Worm (Caenorhabditis elegans): ENCODE data around the gene sre-18.

The sre-18 gene

ce11 chrIV:12274365-12274764, 44.8 kb upstream of the sre-18 start:
- TF ChIP-seq C06A6.2 (GFP tag; conservative IDR thresholded peaks at IDR 0.05) = no peak
- TF ChIP-seq nhr-27 (tag; optimal IDR thresholded peaks at IDR 0.05) = no peak

- TF ChIP-seq let-607 (tag; optimal IDR thresholded peaks at IDR 0.05) = no peak
- TF ChIP-seq K11D2.4 (GFP tag; IDR thresholded peaks at IDR 0.05) = no peak
- TF ChIP-seq nfyb-1 (GFP tag; IDR thresholded peaks at IDR 0.05) = no peak
- TF ChIP-seq unc-130 (GFP tag; optimal IDR thresholded peaks at IDR 0.05) = no peak
- no peak for TF ChIP-seq Y53F4B.3 (GFP tag; IDR thresholded peaks at IDR 0.05)
Observed at ce11 chrIV:12270392-12270791, 40.8 kb upstream of the sre-18 start, which contains the start of gene C42C1.3. Gene C42C1.3 (minus strand): TSS chrIV:12270492.

- no peak for TF ChIP-seq egl-44 (GFP tag; IDR thresholded peaks at IDR 0.05)
- TF ChIP-seq lin-35 (GFP tag; optimal IDR thresholded peaks at IDR 0.05) = peak in 1 of 3 experiments; percentile 46
- no peak for TF ChIP-seq somi-1 (GFP tag; optimal IDR thresholded peaks at IDR 0.05)
- no peak for TF ChIP-seq ztf-25 (GFP tag; IDR thresholded peaks at IDR 0.05)
- TF ChIP-seq B0035.1 (tag; optimal IDR thresholded peaks at IDR 0.05) = no peak
- TF ChIP-seq Y53G8AR.9 (GFP tag; conservative IDR thresholded peaks at IDR 0.05) = no peak
- TF ChIP-seq pha-4 (tag; optimal IDR thresholded peaks at IDR 0.05) = no peak
- TF ChIP-seq lsy-27 (tag; optimal IDR thresholded peaks at IDR 0.05; ENCODE audit: borderline replicate concordance, insufficient read depth) = no peak
- TF ChIP-seq efl-1 (GFP tag; optimal IDR thresholded peaks at IDR 0.05) = peak; percentile 39
- TF ChIP-seq ztf-28 (GFP tag; IDR thresholded peaks at IDR 0.05) = no peak
- TF ChIP-seq ccch-3 (GFP tag; optimal IDR thresholded peaks at IDR 0.05) = no peak
- TF ChIP-seq zfh-2 (GFP tag; conservative IDR thresholded peaks at IDR 0.05) = no peak
- no peak for TF ChIP-seq ztf-3 (GFP tag; optimal IDR thresholded peaks at IDR 0.05)
- no peak for TF ChIP-seq akir-1 (GFP tag; optimal IDR thresholded peaks at IDR 0.05)
- no peak for TF ChIP-seq rec-8 (tag; optimal IDR thresholded peaks at IDR 0.05)
- peak; percentile 8 for TF ChIP-seq F49E8.2 (tag; optimal IDR thresholded peaks at IDR 0.05; ENCODE audit: insufficient read depth)
- no peak for TF ChIP-seq egrh-3 (GFP tag; IDR thresholded peaks at IDR 0.05)
- no peak for TF ChIP-seq ceh-100 (GFP tag; IDR thresholded peaks at IDR 0.05)
- TF ChIP-seq C06A6.2 (GFP tag; conservative IDR thresholded peaks at IDR 0.05) = no peak
- TF ChIP-seq ztf-22 (GFP tag; optimal IDR thresholded peaks at IDR 0.05) = no peak
- no peak for TF ChIP-seq bed-1 (GFP tag; IDR thresholded peaks at IDR 0.05)
- TF ChIP-seq dpl-1 (GFP tag; optimal IDR thresholded peaks at IDR 0.05) = no peak
- no peak for TF ChIP-seq ZK185.1 (tag; optimal IDR thresholded peaks at IDR 0.05; ENCODE audit: poor library complexity, severe bottlenecking)
- no peak for TF ChIP-seq tlf-1 (GFP tag; optimal IDR thresholded peaks at IDR 0.05)
- no peak for TF ChIP-seq unc-130 (GFP tag; optimal IDR thresholded peaks at IDR 0.05)
- TF ChIP-seq pbrm-1 (GFP tag; IDR thresholded peaks at IDR 0.05) = no peak
- TF ChIP-seq hmg-1.2 (GFP tag; IDR thresholded peaks at IDR 0.05) = peak; percentile 10; the same call in 1 of the 2 replicates
- TF ChIP-seq xnd-1 (tag; optimal IDR thresholded peaks at IDR 0.05) = no peak
- TF ChIP-seq snpc-1.3 (tag; optimal IDR thresholded peaks at IDR 0.05; ENCODE audit: insufficient read depth) = no peak
- no peak for TF ChIP-seq lin-26 (GFP tag; IDR thresholded peaks at IDR 0.05)
- TF ChIP-seq sptf-2 (GFP tag; optimal IDR thresholded peaks at IDR 0.05) = no peak
- TF ChIP-seq nfyb-1 (GFP tag; IDR thresholded peaks at IDR 0.05) = no peak
- no peak for TF ChIP-seq madf-8 (GFP tag; conservative IDR thresholded peaks at IDR 0.05)
- no peak for TF ChIP-seq K12H6.12 (tag; optimal IDR thresholded peaks at IDR 0.05)
- no peak for TF ChIP-seq ceh-58 (GFP tag; IDR thresholded peaks at IDR 0.05)
- no peak for TF ChIP-seq hsf-1 (GFP tag; IDR thresholded peaks at IDR 0.05)
- TF ChIP-seq F52B5.7 (tag; optimal IDR thresholded peaks at IDR 0.05) = no peak
- TF ChIP-seq F33H1.4 (GFP tag; IDR thresholded peaks at IDR 0.05) = peak; percentile 74
- no peak for TF ChIP-seq let-607 (tag; optimal IDR thresholded peaks at IDR 0.05)
Observed at ce11 chrIV:12268272-12269045, 38.9 kb upstream of the sre-18 start, which contains the start of the genes ppm-1.H and rpl-34. Gene ppm-1.H (minus strand): TSS chrIV:12268322. Gene rpl-34 (plus strand): TSS chrIV:12268995.

All from whole organism, young adult.